Fruit fly (Drosophila melanogaster) whole organism, embryonic: ENCODE data around the gene Dif.

Experiments used
- CG10209 ChIP-seq: fragments of 200-800 bp; sonication (Bioruptor generic); optimal IDR thresholded peaks from 3 replicates; lab custom pipeline; 2017; ENCODE audit warnings: missing biosample characterization, mild to moderate bottlenecking, missing genetic modification characterization, missing genetic modification reagents
- CG11247 ChIP-seq: fragments of 200-800 bp; sonication (Bioruptor generic); IDR thresholded peaks from 2 replicates; pipeline ENCODE4 v1.3.6; 2022; ENCODE audit warnings: missing biosample characterization, missing genetic modification characterization
- CG11456 ChIP-seq: fragments of 200-800 bp; sonication (Bioruptor generic); IDR thresholded peaks from 3 replicates; pipeline ENCODE4 v1.3.6; 2022; ENCODE audit warnings: missing biosample characterization, missing genetic modification characterization
- CG11504 ChIP-seq: fragments of 200-800 bp; sonication (Bioruptor generic); optimal IDR thresholded peaks from 3 replicates; lab custom pipeline; 2019; ENCODE audit warnings: missing biosample characterization, mild to moderate bottlenecking, missing genetic modification characterization, moderate library complexity
- CG13123 ChIP-seq: fragments of 200-800 bp; sonication (Bioruptor generic); optimal IDR thresholded peaks from 2 replicates; lab custom pipeline; 2016; ENCODE audit warnings: missing biosample characterization, missing genetic modification characterization
- CG13894 ChIP-seq: fragments of 200-800 bp; sonication (Bioruptor generic); optimal IDR thresholded peaks from 3 replicates; lab custom pipeline; 2018; ENCODE audit warnings: missing biosample characterization, mild to moderate bottlenecking, missing genetic modification characterization, moderate library complexity
- CG14050 ChIP-seq: fragments of 200-800 bp; sonication (Bioruptor generic); IDR thresholded peaks from 3 replicates; pipeline ENCODE4 v1.3.6; 2022; ENCODE audit warnings: missing biosample characterization, missing genetic modification characterization
- CG14710 ChIP-seq: fragments of 200-800 bp; sonication (Bioruptor generic); optimal IDR thresholded peaks from 3 replicates; lab custom pipeline; 2019; ENCODE audit warnings: missing biosample characterization, mild to moderate bottlenecking, missing genetic modification characterization, moderate library complexity
- CG1529 ChIP-seq: fragments of 200-800 bp; sonication (Bioruptor generic); optimal IDR thresholded peaks from 3 replicates; lab custom pipeline; 2018; ENCODE audit warnings: missing biosample characterization, missing genetic modification characterization
- CG15514 ChIP-seq: fragments of 200-800 bp; sonication (Bioruptor generic); optimal IDR thresholded peaks from 3 replicates; lab custom pipeline; 2017; ENCODE audit warnings: missing biosample characterization, missing genetic modification characterization, mild to moderate bottlenecking, moderate library complexity, missing genetic modification reagents
- CG16813 ChIP-seq: fragments of 200-800 bp; sonication (Bioruptor generic); IDR thresholded peaks from 3 replicates; pipeline ENCODE4 v1.3.6; 2022; ENCODE audit warnings: missing biosample characterization, missing genetic modification characterization; ENCODE audit not compliant: partially characterized antibody
- CG17359 ChIP-seq: fragments of 200-800 bp; sonication (Bioruptor generic); optimal IDR thresholded peaks from 3 replicates; lab custom pipeline; 2018; ENCODE audit warnings: missing biosample characterization, mild to moderate bottlenecking, missing genetic modification characterization, moderate library complexity
- CG17361 ChIP-seq: fragments of 200-800 bp; sonication (Bioruptor generic); IDR thresholded peaks from 3 replicates; pipeline ENCODE4 v1.3.6; 2022; ENCODE audit warnings: missing biosample characterization, missing genetic modification characterization
- CG17829 ChIP-seq: fragments of 200-800 bp; optimal IDR thresholded peaks from 2 replicates; lab custom pipeline; 2019; ENCODE audit warnings: missing biosample characterization, mild to moderate bottlenecking, missing genetic modification characterization, moderate library complexity
- CG17912 ChIP-seq: fragments of 200-800 bp; sonication (Bioruptor generic); optimal IDR thresholded peaks from 2 replicates; lab custom pipeline; 2018; ENCODE audit warnings: missing biosample characterization, mild to moderate bottlenecking, missing genetic modification characterization
- CG2678 ChIP-seq: fragments of 200-800 bp; sonication (Bioruptor generic); optimal IDR thresholded peaks from 3 replicates; lab custom pipeline; 2019; ENCODE audit warnings: missing biosample characterization, mild to moderate bottlenecking, missing genetic modification characterization, moderate library complexity
- CG30020 ChIP-seq: fragments of 200-800 bp; optimal IDR thresholded peaks from 2 replicates; lab custom pipeline; 2019; ENCODE audit warnings: missing biosample characterization, mild to moderate bottlenecking, missing genetic modification characterization, moderate library complexity
- CG30431 ChIP-seq: fragments of 200-800 bp; sonication (Bioruptor generic); optimal IDR thresholded peaks from 2 replicates; lab custom pipeline; 2017; ENCODE audit warnings: missing biosample characterization, missing genetic modification characterization
- CG31441 ChIP-seq: fragments of 200-800 bp; sonication (Bioruptor generic); IDR thresholded peaks from 2 replicates; pipeline ENCODE4 v1.3.6; 2022; ENCODE audit warnings: missing biosample characterization, missing genetic modification characterization
- CG4404 ChIP-seq: fragments of 200-800 bp; sonication (Bioruptor generic); IDR thresholded peaks from 2 replicates; pipeline ENCODE4 v1.3.6; 2022; ENCODE audit warnings: missing biosample characterization, missing genetic modification characterization
- CG4854 ChIP-seq: fragments of 200-800 bp; sonication (Bioruptor generic); optimal IDR thresholded peaks from 2 replicates; lab custom pipeline; 2016; ENCODE audit warnings: missing biosample characterization, missing genetic modification characterization, inconsistent platforms
- CG6765 ChIP-seq: fragments of 200-800 bp; sonication (Bioruptor generic); optimal IDR thresholded peaks from 3 replicates; lab custom pipeline; 2017; ENCODE audit warnings: missing biosample characterization, mild to moderate bottlenecking, missing genetic modification characterization
- CG7372 ChIP-seq: fragments of 200-800 bp; sonication (Bioruptor generic); IDR thresholded peaks from 2 replicates; pipeline ENCODE4 v1.3.6; 2022; ENCODE audit warnings: missing biosample characterization, missing genetic modification characterization
- CG7987 ChIP-seq: fragments of 200-800 bp; sonication (Bioruptor generic); optimal IDR thresholded peaks from 2 replicates; lab custom pipeline; 2018; ENCODE audit warnings: missing biosample characterization, mild to moderate bottlenecking, missing genetic modification characterization, moderate library complexity
- CG8359 ChIP-seq: fragments of 200-800 bp; sonication (Bioruptor generic); optimal IDR thresholded peaks from 2 replicates; lab custom pipeline; 2017; ENCODE audit warnings: missing biosample characterization, mild to moderate bottlenecking, missing genetic modification characterization, borderline replicate concordance
- CG8924 ChIP-seq: fragments of 200-800 bp; optimal IDR thresholded peaks from 3 replicates; lab custom pipeline; 2019; ENCODE audit warnings: missing biosample characterization, mild to moderate bottlenecking, missing genetic modification characterization, moderate library complexity
- CG9215 ChIP-seq: fragments of 200-800 bp; sonication (Bioruptor generic); IDR thresholded peaks from 2 replicates; pipeline ENCODE4 v1.3.6; 2022; ENCODE audit warnings: missing biosample characterization, missing genetic modification characterization
- CG9437 ChIP-seq: fragments of 200-800 bp; sonication (Bioruptor generic); optimal IDR thresholded peaks from 2 replicates; lab custom pipeline; 2018; ENCODE audit warnings: missing biosample characterization, mild to moderate bottlenecking, missing genetic modification characterization
- CG9817 ChIP-seq: fragments of 200-800 bp; sonication (Bioruptor generic); optimal IDR thresholded peaks from 2 replicates; lab custom pipeline; 2018; ENCODE audit warnings: missing biosample characterization, mild to moderate bottlenecking, missing genetic modification characterization, moderate library complexity
- CTCF ChIP-seq: fragments of 200-800 bp; sonication (Bioruptor generic); optimal IDR thresholded peaks from 2 replicates; lab custom pipeline; 2017; ENCODE audit warnings: missing biosample characterization, mild to moderate bottlenecking, missing genetic modification characterization, moderate library complexity
- Camta ChIP-seq: fragments of 200-800 bp; sonication (Bioruptor generic); optimal IDR thresholded peaks from 2 replicates; lab custom pipeline; 2016; ENCODE audit warnings: missing biosample characterization, missing genetic modification characterization
- E2f1 ChIP-seq: fragments of 200-800 bp; sonication (Bioruptor generic); IDR thresholded peaks from 2 replicates; pipeline ENCODE4 v1.3.6; 2022; ENCODE audit warnings: missing biosample characterization, missing genetic modification characterization
- Meics ChIP-seq: fragments of 200-800 bp; sonication (Bioruptor generic); optimal IDR thresholded peaks from 2 replicates; lab custom pipeline; 2017; ENCODE audit warnings: missing biosample characterization, mild to moderate bottlenecking, missing genetic modification characterization
- Mrtf ChIP-seq: fragments of 200-800 bp; sonication (Bioruptor generic); IDR thresholded peaks from 3 replicates; pipeline ENCODE4 v1.3.6; 2022; ENCODE audit warnings: missing biosample characterization, missing genetic modification characterization
- Nf-YC ChIP-seq: fragments of 200-800 bp; optimal IDR thresholded peaks from 3 replicates; lab custom pipeline; 2019; ENCODE audit warnings: missing biosample characterization, mild to moderate bottlenecking, missing genetic modification characterization, moderate library complexity
- Oli ChIP-seq: fragments of 200-800 bp; sonication (Bioruptor generic); optimal IDR thresholded peaks from 2 replicates; lab custom pipeline; 2018; ENCODE audit warnings: missing biosample characterization, mild to moderate bottlenecking, missing genetic modification characterization, moderate library complexity
- aop ChIP-seq: fragments of 200-800 bp; sonication (Bioruptor generic); IDR thresholded peaks from 2 replicates; pipeline ENCODE4 v1.3.6; 2022; ENCODE audit warnings: missing biosample characterization, missing genetic modification characterization
- cato ChIP-seq: fragments of 200-800 bp; sonication (Bioruptor generic); optimal IDR thresholded peaks from 2 replicates; lab custom pipeline; 2016; ENCODE audit warnings: missing biosample characterization, missing genetic modification characterization, borderline replicate concordance
- chm ChIP-seq: fragments of 200-800 bp; sonication (Bioruptor generic); IDR thresholded peaks from 2 replicates; pipeline ENCODE4 v1.3.6; 2022; ENCODE audit warnings: missing biosample characterization, missing genetic modification characterization
- dimm ChIP-seq: fragments of 200-800 bp; sonication (Bioruptor generic); IDR thresholded peaks from 2 replicates; pipeline ENCODE4 v1.3.6; 2022; ENCODE audit warnings: missing biosample characterization, missing genetic modification characterization
- emc ChIP-seq: fragments of 200-800 bp; sonication (Bioruptor generic); optimal IDR thresholded peaks from 2 replicates; lab custom pipeline; 2016; ENCODE audit warnings: missing biosample characterization, missing genetic modification characterization
- ftz-f1 ChIP-seq: fragments of 200-800 bp; sonication (Bioruptor generic); optimal IDR thresholded peaks from 2 replicates; lab custom pipeline; 2016; ENCODE audit warnings: missing biosample characterization, missing genetic modification characterization
- gsb-n ChIP-seq: fragments of 200-800 bp; sonication (Bioruptor generic); optimal IDR thresholded peaks from 3 replicates; lab custom pipeline; 2018; ENCODE audit warnings: missing biosample characterization, mild to moderate bottlenecking, missing genetic modification characterization
- her ChIP-seq: fragments of 200-800 bp; sonication (Bioruptor generic); optimal IDR thresholded peaks from 2 replicates; lab custom pipeline; 2016; ENCODE audit warnings: missing biosample characterization, missing genetic modification characterization
- jumu ChIP-seq: fragments of 200-800 bp; sonication (Bioruptor generic); optimal IDR thresholded peaks from 3 replicates; lab custom pipeline; 2016; ENCODE audit warnings: missing biosample characterization, missing genetic modification characterization
- pum ChIP-seq: fragments of 200-800 bp; sonication (Bioruptor generic); optimal IDR thresholded peaks from 2 replicates; lab custom pipeline; 2016; ENCODE audit warnings: missing biosample characterization, missing genetic modification characterization
- scrt ChIP-seq: fragments of 200-800 bp; sonication (Bioruptor generic); optimal IDR thresholded peaks from 2 replicates; lab custom pipeline; 2018; ENCODE audit warnings: missing biosample characterization, mild to moderate bottlenecking, missing genetic modification characterization, moderate library complexity
- stc ChIP-seq: fragments of 200-800 bp; sonication (Bioruptor generic); IDR thresholded peaks from 2 replicates; pipeline ENCODE4 v1.3.6; 2022; ENCODE audit warnings: missing biosample characterization, missing genetic modification characterization
- tgo ChIP-seq: fragments of 200-800 bp; sonication (Bioruptor generic); IDR thresholded peaks from 3 replicates; pipeline ENCODE4 v1.3.6; 2022; ENCODE audit warnings: missing biosample characterization, missing genetic modification characterization
- unc-4 ChIP-seq: fragments of 200-800 bp; sonication (Bioruptor generic); IDR thresholded peaks from 2 replicates; pipeline ENCODE4 v1.3.6; 2022; ENCODE audit warnings: missing biosample characterization, missing genetic modification characterization; ENCODE audit not compliant: partially characterized antibody
- vfl ChIP-seq: fragments of 200-800 bp; sonication (Bioruptor generic); optimal IDR thresholded peaks from 2 replicates; lab custom pipeline; 2016; ENCODE audit warnings: missing biosample characterization, missing genetic modification characterization
- zfh1 ChIP-seq: fragments of 200-800 bp; sonication (Bioruptor generic); IDR thresholded peaks from 3 replicates; pipeline ENCODE4 v1.3.6; 2022; ENCODE audit warnings: missing biosample characterization, missing genetic modification characterization

Gene Dif

dm6 chr2L:17382318-17382717 lies 50.6 kb downstream of the Dif start (continued):
- TF ChIP-seq cato (no peak), CG13123 (GFP tag; lab: Kevin White, UChicago) (peak; percentile 6), Meics (peak; percentile 72), CG9437 (GFP tag; lab: Kevin White, UChicago) (peak; percentile 66), CG31441 (GFP tag; lab: Robert Waterston, UW) (peak; percentile 84), CG8924 (tag; lab: Kevin White, UChicago) (peak; percentile 88), CG7987 (GFP tag; lab: Kevin White, UChicago) (peak; percentile 43), unc-4 (GFP tag; lab: Robert Waterston, UW) (no peak), CG13894 (peak; percentile 75), gsb-n (tag; lab: Kevin White, UChicago) (peak; percentile 71), Nf-YC (tag; lab: Kevin White, UChicago) (peak; percentile 73), scrt (GFP tag; lab: Kevin White, UChicago) (peak; percentile 70), CTCF (peak; percentile 3), CG8359 (GFP tag; lab: Kevin White, UChicago) (peak; percentile 30), E2f1 (GFP tag; lab: Robert Waterston, UW) (peak; percentile 47; the same call in 1 of the 2 replicates), pum (GFP tag; lab: Kevin White, UChicago) (peak; percentile 39), ftz-f1 (GFP tag; lab: Kevin White, UChicago) (no peak), chm (GFP tag; lab: Robert Waterston, UW) (no peak), zfh1 (GFP tag; lab: Robert Waterston, UW) (peak; percentile 56; the same call in 1 of the 3 replicates), Camta (no peak), CG11504 (tag; lab: Kevin White, UChicago) (peak; percentile 78), CG11456 (GFP tag; lab: Robert Waterston, UW) (no peak), CG17359 (tag; lab: Kevin White, UChicago) (peak; percentile 73), CG15514 (GFP tag; lab: Kevin White, UChicago) (peak; percentile 63), CG1529 (GFP tag; lab: Kevin White, UChicago) (peak; percentile 75), CG9215 (GFP tag; lab: Robert Waterston, UW) (peak; percentile 49), stc (GFP tag; lab: Robert Waterston, UW) (no peak), CG17361 (GFP tag; lab: Robert Waterston, UW) (peak; percentile 92), vfl (GFP tag; lab: Kevin White, UChicago) (peak; percentile 28), Mrtf (no peak), jumu (GFP tag; lab: Kevin White, UChicago) (peak; percentile 1), CG17912 (GFP tag; lab: Kevin White, UChicago) (peak; percentile 12), aop (GFP tag; lab: Robert Waterston, UW) (no peak), Oli (peak; percentile 77), CG14050 (GFP tag; lab: Robert Waterston, UW) (no peak), CG7372 (GFP tag; lab: Robert Waterston, UW) (peak; percentile 40; the same call in 1 of the 2 replicates), CG11247 (GFP tag; lab: Robert Waterston, UW) (no peak), tgo (GFP tag; lab: Robert Waterston, UW) (0 out of 3 replicates have a peak, but pooled peaks have one; percentile 28), CG9817 (peak; percentile 62), CG6765 (GFP tag; lab: Kevin White, UChicago) (peak; percentile 34), CG2678 (tag; lab: Kevin White, UChicago) (peak; percentile 90), CG14710 (peak; percentile 87), CG30020 (peak; percentile 46), CG17829 (peak; percentile 92), her (GFP tag; lab: Kevin White, UChicago) (no peak), CG4854 (GFP tag; lab: Kevin White, UChicago) (peak; percentile 25), dimm (GFP tag; lab: Robert Waterston, UW) (no peak), CG10209 (GFP tag; lab: Kevin White, UChicago) (peak; percentile 79), CG16813 (no peak), CG30431 (GFP tag; lab: Kevin White, UChicago) (peak; percentile 47), CG4404 (GFP tag; lab: Robert Waterston, UW) (peak; percentile 60), emc (no peak)
